Fruit fly (Drosophila melanogaster) Kc167 (cell line): ENCODE results near the gene RpL28.

Source experiments
- Myc ChIP-seq: fragments of >200 bp; optimal IDR thresholded peaks from 2 replicates; lab custom pipeline; 2017; ENCODE audit warnings: missing external identifiers
- Sin3A ChIP-seq: fragments of >200 bp; optimal IDR thresholded peaks from 2 replicates; lab custom pipeline; 2018; ENCODE audit warnings: missing external identifiers
- h ChIP-seq: fragments of >200 bp; optimal IDR thresholded peaks from 3 replicates; lab custom pipeline; 2018; ENCODE audit warnings: missing external identifiers
- insv ChIP-seq: fragments of >200 bp; optimal IDR thresholded peaks from 3 replicates; lab custom pipeline; 2018; ENCODE audit warnings: missing external identifiers

- no peak for TF ChIP-seq Myc (lab: Kevin White, UChicago)
- no peak for TF ChIP-seq Sin3A (lab: Kevin White, UChicago)
- TF ChIP-seq insv (lab: Kevin White, UChicago): no peak
- TF ChIP-seq h (lab: Kevin White, UChicago): no peak
These were observed 23.8 kb upstream of the RpL28 start for dm6 chr3L:3246378-3247129.
